Worm (Caenorhabditis elegans): ENCODE results near the gene F47F2.3.

F47F2.3 gene

ce11 chrX:3914273-3914672 is 18.8 kb upstream of the F47F2.3 start (continued):
- TF ChIP-seq ceh-9 (tag; optimal IDR thresholded peaks at IDR 0.05) (no peak), nhr-11 (tag; optimal IDR thresholded peaks at IDR 0.05) (no peak), dmd-4 (tag; optimal IDR thresholded peaks at IDR 0.05; ENCODE audit: borderline replicate concordance) (no peak), K09A11.1 (tag; optimal IDR thresholded peaks at IDR 0.05; ENCODE audit: insufficient read depth) (peak; percentile 29), lim-6 (tag; optimal IDR thresholded peaks at IDR 0.05) (no peak), unc-3 (GFP tag; conservative IDR thresholded peaks at IDR 0.05) (no peak), unc-3 (tag; optimal IDR thresholded peaks at IDR 0.05) (no peak), ceh-34 (tag; optimal IDR thresholded peaks at IDR 0.05) (peak; percentile 15), npax-4 (tag; optimal IDR thresholded peaks at IDR 0.05) (no peak), rnt-1 (tag; optimal IDR thresholded peaks at IDR 0.05) (peak; percentile 38), ceh-30 (tag; optimal IDR thresholded peaks at IDR 0.05) (no peak), hlh-8 (tag; optimal IDR thresholded peaks at IDR 0.05) (peak; percentile 14), hlh-15 (tag; optimal IDR thresholded peaks at IDR 0.05) (no peak), syd-9 (tag; optimal IDR thresholded peaks at IDR 0.05) (peak; percentile 17), pros-1 (tag; optimal IDR thresholded peaks at IDR 0.05) (no peak), gmeb-2 (tag; optimal IDR thresholded peaks at IDR 0.05) (peak; percentile 38), ceh-14 (tag; optimal IDR thresholded peaks at IDR 0.05) (no peak), T23F11.4 (GFP tag; optimal IDR thresholded peaks at IDR 0.05) (no peak), che-1 (tag; optimal IDR thresholded peaks at IDR 0.05) (peak; percentile 58), fax-1 (tag; optimal IDR thresholded peaks at IDR 0.05) (peak; percentile 50), ceh-19 (GFP tag; optimal IDR thresholded peaks at IDR 0.05) (no peak), zip-5 (tag; optimal IDR thresholded peaks at IDR 0.05) (no peak), ahr-1 (tag; optimal IDR thresholded peaks at IDR 0.05) (no peak), unc-86 (tag; optimal IDR thresholded peaks at IDR 0.05) (no peak), fkh-10 (GFP tag; optimal IDR thresholded peaks at IDR 0.05) (no peak), pqm-1 (tag; optimal IDR thresholded peaks at IDR 0.05) (no peak), fkh-6 (tag; optimal IDR thresholded peaks at IDR 0.05) (no peak), ref-2 (tag; optimal IDR thresholded peaks at IDR 0.05) (peak; percentile 30), nfya-1 (tag; optimal IDR thresholded peaks at IDR 0.05) (peak; percentile 11), C38D4.7 (GFP tag; optimal IDR thresholded peaks at IDR 0.05) (peak; percentile 32), mec-3 (tag; optimal IDR thresholded peaks at IDR 0.05; ENCODE audit: borderline replicate concordance) (no peak), sox-2 (GFP tag; IDR thresholded peaks at IDR 0.05) (no peak), F13H6.1 (tag; optimal IDR thresholded peaks at IDR 0.05) (no peak), sdc-2 (tag; optimal IDR thresholded peaks at IDR 0.05) (peak; percentile 74), unc-42 (tag; optimal IDR thresholded peaks at IDR 0.05) (no peak), eyg-1 (tag; optimal IDR thresholded peaks at IDR 0.05) (peak; percentile 40), hlh-30 (tag; optimal IDR thresholded peaks at IDR 0.05; ENCODE audit: insufficient read depth) (no peak), hlh-13 (GFP tag; optimal IDR thresholded peaks at IDR 0.05) (no peak), tbx-2 (tag; optimal IDR thresholded peaks at IDR 0.05) (peak; percentile 11), tbx-7 (tag; optimal IDR thresholded peaks at IDR 0.05) (no peak), dve-1 (tag; optimal IDR thresholded peaks at IDR 0.05) (no peak), pha-4 (tag; optimal IDR thresholded peaks at IDR 0.05) (no peak)

DNA sequence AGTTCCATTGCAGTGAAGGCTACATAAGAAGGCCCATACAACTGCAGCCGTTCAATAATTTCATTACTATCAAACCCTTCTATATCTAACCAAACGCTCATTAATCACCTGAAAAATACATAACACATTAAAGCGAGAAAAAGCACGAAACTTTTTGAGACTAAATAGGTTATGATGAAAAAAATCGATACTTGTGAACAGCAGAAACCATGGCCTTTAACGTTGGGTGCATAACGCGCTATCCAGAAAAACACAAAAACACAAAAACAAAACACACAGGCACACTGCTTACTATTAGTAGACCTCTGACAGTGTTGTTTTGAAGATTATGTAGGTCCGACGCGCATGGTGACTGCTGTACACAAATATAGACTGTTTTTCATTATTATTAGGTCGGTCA is 15.8 kb upstream of the F47F2.3 start, which contains the start of gene T22B2.5:
T22B2.5 (minus strand) TSS at position 101 of the 400 bp plus-strand sequence.
- no peak for TF ChIP-seq T23F11.4 (GFP tag; optimal IDR thresholded peaks at IDR 0.05)
- no peak for TF ChIP-seq ceh-14 (tag; optimal IDR thresholded peaks at IDR 0.05)
- no peak for TF ChIP-seq sox-2 (GFP tag; IDR thresholded peaks at IDR 0.05)
- no peak for TF ChIP-seq fax-1 (tag; optimal IDR thresholded peaks at IDR 0.05)
- no peak for TF ChIP-seq tbx-2 (tag; optimal IDR thresholded peaks at IDR 0.05)
- TF ChIP-seq ceh-9 (tag; optimal IDR thresholded peaks at IDR 0.05): no peak
